Worm (Caenorhabditis elegans): ENCODE data around the gene srab-24.

srab-24 gene

ce11 chrIV:14224912-14225311 lies 25.1 kb downstream of the srab-24 start:
- TF ChIP-seq npax-4 (tag; optimal IDR thresholded peaks at IDR 0.05) (no peak), sox-4 (tag; optimal IDR thresholded peaks at IDR 0.05) (no peak), gmeb-2 (tag; optimal IDR thresholded peaks at IDR 0.05) (peak; percentile 36), unc-86 (tag; optimal IDR thresholded peaks at IDR 0.05) (no peak), fkh-10 (GFP tag; optimal IDR thresholded peaks at IDR 0.05) (no peak), C38D4.7 (GFP tag; optimal IDR thresholded peaks at IDR 0.05) (peak; percentile 1), ref-2 (tag; optimal IDR thresholded peaks at IDR 0.05) (no peak), odd-2 (tag; optimal IDR thresholded peaks at IDR 0.05) (no peak), ets-4 (tag; optimal IDR thresholded peaks at IDR 0.05) (no peak), ahr-1 (tag; optimal IDR thresholded peaks at IDR 0.05) (no peak), unc-55 (GFP tag; optimal IDR thresholded peaks at IDR 0.05) (no peak), pros-1 (tag; optimal IDR thresholded peaks at IDR 0.05) (no peak), mec-3 (tag; optimal IDR thresholded peaks at IDR 0.05; ENCODE audit: borderline replicate concordance) (no peak), K09A11.1 (tag; optimal IDR thresholded peaks at IDR 0.05; ENCODE audit: insufficient read depth) (peak; percentile 30), pqm-1 (tag; optimal IDR thresholded peaks at IDR 0.05) (no peak), Y22D7AL.16 (tag; optimal IDR thresholded peaks at IDR 0.05) (no peak), che-1 (tag; optimal IDR thresholded peaks at IDR 0.05) (peak; percentile 17), ceh-14 (tag; optimal IDR thresholded peaks at IDR 0.05) (no peak), nhr-11 (tag; optimal IDR thresholded peaks at IDR 0.05) (no peak), K02D7.2 (tag; optimal IDR thresholded peaks at IDR 0.05) (no peak), sox-2 (GFP tag; IDR thresholded peaks at IDR 0.05) (no peak), pag-3 (tag; optimal IDR thresholded peaks at IDR 0.05; ENCODE audit: borderline replicate concordance) (no peak), hlh-30 (tag; optimal IDR thresholded peaks at IDR 0.05; ENCODE audit: insufficient read depth) (no peak), ceh-19 (GFP tag; optimal IDR thresholded peaks at IDR 0.05) (no peak), lin-11 (tag; optimal IDR thresholded peaks at IDR 0.05) (no peak), ceh-48 (tag; optimal IDR thresholded peaks at IDR 0.05) (no peak), hlh-8 (tag; optimal IDR thresholded peaks at IDR 0.05) (no peak), ceh-9 (tag; optimal IDR thresholded peaks at IDR 0.05) (no peak), elt-4 (tag; optimal IDR thresholded peaks at IDR 0.05) (no peak), ceh-6 (GFP tag; optimal IDR thresholded peaks at IDR 0.05) (no peak), zip-5 (tag; optimal IDR thresholded peaks at IDR 0.05) (no peak), fax-1 (tag; optimal IDR thresholded peaks at IDR 0.05) (no peak), tbx-7 (tag; optimal IDR thresholded peaks at IDR 0.05) (no peak), nfya-1 (tag; optimal IDR thresholded peaks at IDR 0.05) (peak; percentile 4), hlh-13 (GFP tag; optimal IDR thresholded peaks at IDR 0.05) (peak; percentile 2), F13H6.1 (tag; optimal IDR thresholded peaks at IDR 0.05) (no peak), hlh-15 (tag; optimal IDR thresholded peaks at IDR 0.05) (peak; percentile 15), ceh-30 (tag; optimal IDR thresholded peaks at IDR 0.05) (no peak), ama-1 (optimal IDR thresholded peaks at IDR 0.05) (no peak), hlh-6 (tag; optimal IDR thresholded peaks at IDR 0.05) (no peak), ceh-24 (tag; optimal IDR thresholded peaks at IDR 0.05) (no peak), nhr-232 (tag; optimal IDR thresholded peaks at IDR 0.05) (peak; percentile 11), syd-9 (tag; optimal IDR thresholded peaks at IDR 0.05) (peak; percentile 3), C08G9.2 (tag; optimal IDR thresholded peaks at IDR 0.05) (no peak), ttx-3 (tag; optimal IDR thresholded peaks at IDR 0.05) (no peak), ceh-31 (tag; optimal IDR thresholded peaks at IDR 0.05) (no peak), fkh-6 (tag; optimal IDR thresholded peaks at IDR 0.05) (no peak), sdc-2 (tag; optimal IDR thresholded peaks at IDR 0.05) (no peak), ceh-22 (tag; optimal IDR thresholded peaks at IDR 0.05) (no peak), eyg-1 (tag; optimal IDR thresholded peaks at IDR 0.05) (no peak), tbx-2 (tag; optimal IDR thresholded peaks at IDR 0.05) (peak; percentile 23), pat-9 (tag; optimal IDR thresholded peaks at IDR 0.05) (no peak), unc-3 (GFP tag; conservative IDR thresholded peaks at IDR 0.05) (no peak), unc-3 (tag; optimal IDR thresholded peaks at IDR 0.05) (no peak), ceh-34 (tag; optimal IDR thresholded peaks at IDR 0.05) (no peak)

All from whole organism, late embryonic.